Worm (Caenorhabditis elegans) whole organism, midembryonic: ENCODE data around the gene rbm-28.

Source experiments
- T22C8.4 ChIP-seq: fragments of 200-800 bp; sonication (Bioruptor generic); IDR thresholded peaks from 2 replicates; pipeline ENCODE4 v1.3.6; 2022; ENCODE audit warnings: missing genetic modification characterization, missing compliant biosample characterization
- cog-1 ChIP-seq: sonication (generic microtip); optimal IDR thresholded peaks from 2 replicates; lab custom pipeline; 2016; ENCODE audit warnings: missing genetic modification characterization, missing compliant biosample characterization
- flt-1 ChIP-seq: fragments of 200-800 bp; sonication (Bioruptor generic); IDR thresholded peaks from 2 replicates; pipeline ENCODE4 v1.3.6; 2022; ENCODE audit warnings: missing genetic modification characterization, missing compliant biosample characterization
- med-1 ChIP-seq: sonication (generic microtip); optimal IDR thresholded peaks from 2 replicates; lab custom pipeline; 2017; ENCODE audit warnings: missing genetic modification characterization, mild to moderate bottlenecking, missing compliant biosample characterization, antibody characterized with exemption, missing genetic modification reagents; ENCODE audit not compliant: insufficient read depth
- ref-1 ChIP-seq: fragments of 200-800 bp; sonication (Bioruptor generic); conservative IDR thresholded peaks from 2 replicates; pipeline ENCODE4 v1.3.6; 2022; ENCODE audit warnings: missing genetic modification reagents, missing genetic modification characterization, missing compliant biosample characterization
- ztf-23 ChIP-seq: fragments of 200-800 bp; sonication (Bioruptor generic); IDR thresholded peaks from 2 replicates; pipeline ENCODE4 v1.3.6; 2022; ENCODE audit warnings: missing genetic modification reagents, missing genetic modification characterization, missing compliant biosample characterization

ce11 chrII:14867530-14867929, 10.5 kb downstream of the rbm-28 start:
- TF ChIP-seq T22C8.4 (GFP tag; lab: Robert Waterston, UW) (no peak), flt-1 (no peak), ztf-23 (no peak), ref-1 (GFP tag; lab: Robert Waterston, UW) (no peak), cog-1 (no peak), med-1 (no peak)
